Worm (Caenorhabditis elegans): ENCODE data around the gene Y116A8C.19.

DNA sequence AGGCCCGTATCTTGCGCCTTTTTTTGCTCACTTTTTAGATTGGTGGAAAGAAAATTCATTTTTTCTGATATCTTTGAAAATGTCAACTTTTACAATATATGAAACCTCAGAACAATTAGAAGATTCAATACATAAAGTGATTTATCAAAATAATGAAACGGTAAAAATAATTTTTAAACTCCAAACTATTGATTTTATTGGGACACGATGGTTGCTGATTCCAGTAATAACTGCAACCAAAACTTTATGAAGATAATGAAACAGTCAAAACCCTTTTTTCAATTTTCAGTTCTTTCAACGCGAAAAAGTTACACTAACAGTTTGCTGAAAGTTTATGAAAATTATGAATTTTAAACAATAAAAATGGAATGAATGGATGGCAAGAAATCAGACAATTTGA, 18.4 kb downstream of the Y116A8C.19 start:
- no peak for TF ChIP-seq nhr-84 (tag; optimal IDR thresholded peaks at IDR 0.05)
- no peak for TF ChIP-seq nhr-11 (tag; optimal IDR thresholded peaks at IDR 0.05)
